Worm (Caenorhabditis elegans): Measurements from ENCODE around the gene R11E3.1.

Gene R11E3.1

DNA sequence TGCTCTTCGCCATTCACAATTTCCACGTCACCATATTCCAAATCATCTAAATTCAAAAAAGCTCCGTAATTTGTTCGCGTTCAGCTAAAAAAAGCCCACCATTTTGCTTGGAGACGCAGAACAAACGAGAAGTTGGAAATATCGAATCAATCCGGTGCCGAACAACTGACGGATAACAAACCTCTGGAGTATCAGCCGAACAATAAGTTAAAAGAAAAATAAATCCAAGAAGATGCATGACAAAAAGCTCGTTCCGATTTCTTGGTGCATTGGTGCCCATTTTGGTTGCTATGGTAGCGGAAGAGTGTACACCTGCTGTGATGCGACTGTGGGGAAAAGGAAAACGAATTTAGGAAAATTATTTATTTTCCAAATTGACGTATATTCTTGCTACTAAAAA lies 42.0 kb upstream of the R11E3.1 start, which contains the start of gene tctn-1:
Gene tctn-1 (minus strand): TSS at position 280 of the 400 bp plus-strand sequence.
- TF ChIP-seq unc-130 (tag; optimal IDR thresholded peaks at IDR 0.05) (peak; percentile 22), snu-23 (GFP tag; optimal IDR thresholded peaks at IDR 0.05) (no peak), nhr-71 (tag; optimal IDR thresholded peaks at IDR 0.05) (peak; percentile 50), rnt-1 (tag; optimal IDR thresholded peaks at IDR 0.05) (peak; percentile 63), ets-5 (GFP tag; IDR thresholded peaks at IDR 0.05) (no peak), lir-3 (tag; optimal IDR thresholded peaks at IDR 0.05; ENCODE audit: poor library complexity) (no peak), ces-1 (GFP tag; optimal IDR thresholded peaks at IDR 0.05) (no peak), nhr-85 (tag) (peak; percentile 55), lin-39 (tag; optimal IDR thresholded peaks at IDR 0.05) (no peak), pag-3 (tag; optimal IDR thresholded peaks at IDR 0.05; ENCODE audit: borderline replicate concordance, insufficient read depth) (no peak), mef-2 (tag; optimal IDR thresholded peaks at IDR 0.05) (no peak), fos-1 (tag; optimal IDR thresholded peaks at IDR 0.05) (no peak), lin-13 (GFP tag; optimal IDR thresholded peaks at IDR 0.05) (no peak), vab-15 (tag; optimal IDR thresholded peaks at IDR 0.05) (no peak), lsy-2 (tag; optimal IDR thresholded peaks at IDR 0.05) (peak; percentile 43 to 51), sptf-1 (tag; optimal IDR thresholded peaks at IDR 0.05) (no peak), swsn-7 (tag; optimal IDR thresholded peaks at IDR 0.05) (peak; percentile 2), efl-1 (optimal IDR thresholded peaks at IDR 0.05) (no peak), efl-1 (GFP tag; optimal IDR thresholded peaks at IDR 0.05 in 1 of 2) (peak in 1 of 2 experiments; percentile 35), nhr-20 (tag; optimal IDR thresholded peaks at IDR 0.05) (peak; percentile 20), unc-86 (tag; optimal IDR thresholded peaks at IDR 0.05) (no peak), fkh-10 (GFP tag; optimal IDR thresholded peaks at IDR 0.05) (no peak), nhr-237 (tag; optimal IDR thresholded peaks at IDR 0.05) (no peak), unc-62 (GFP tag; optimal IDR thresholded peaks at IDR 0.05) (no peak)

DNA sequence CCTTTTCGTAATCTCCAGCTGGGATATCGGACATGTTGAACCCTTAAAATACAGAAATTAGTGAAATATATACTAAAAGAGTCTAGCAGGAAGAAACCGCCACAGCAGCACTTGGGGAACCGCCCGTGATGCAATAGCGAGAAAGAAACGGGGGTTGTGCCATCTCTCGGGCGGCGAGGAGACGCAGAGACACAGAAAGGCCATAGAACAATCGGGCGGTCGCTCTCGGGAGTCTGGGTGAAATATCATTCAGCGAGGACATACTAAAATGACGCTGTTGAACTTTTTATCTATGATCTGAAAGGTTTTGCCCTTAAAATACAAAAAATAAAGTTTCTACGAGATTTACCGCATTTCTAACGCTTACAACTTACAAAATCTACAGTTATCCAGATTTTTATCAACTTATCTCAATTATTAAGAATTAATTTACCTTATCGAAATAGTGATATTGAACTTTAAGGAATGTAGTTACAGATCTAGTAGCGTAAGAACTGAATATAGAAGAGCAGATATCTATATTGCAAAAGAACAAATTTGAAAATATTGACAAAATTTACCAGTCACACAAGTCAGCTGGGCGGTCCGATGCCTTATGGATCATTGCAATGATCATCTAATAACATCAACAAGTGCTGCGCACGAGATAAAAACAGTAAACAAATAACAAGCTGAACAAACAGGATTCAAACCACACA lies 41.0 kb upstream of the R11E3.1 start, which contains the start of gene cyc-2.1:
Gene cyc-2.1 (minus strand): TSS at position 605 of the 698 bp plus-strand sequence.
- TF ChIP-seq jun-1 (tag; optimal IDR thresholded peaks at IDR 0.05) (no peak), egl-27 (tag; optimal IDR thresholded peaks at IDR 0.05) (no peak), elt-2 (tag; optimal IDR thresholded peaks at IDR 0.05) (peak; percentile 28), ama-1 (optimal IDR thresholded peaks at IDR 0.05) (no peak), ceh-8 (GFP tag; optimal IDR thresholded peaks at IDR 0.05) (no peak), F16B12.6 (tag; optimal IDR thresholded peaks at IDR 0.05) (no peak), nhr-47 (tag; optimal IDR thresholded peaks at IDR 0.05) (peak; percentile 38), elt-3 (tag; optimal IDR thresholded peaks at IDR 0.05) (peak in 2 of 6 experiments; percentile 12 to 38), alr-1 (tag; optimal IDR thresholded peaks at IDR 0.05; ENCODE audit: borderline replicate concordance) (no peak), ceh-88 (GFP tag; IDR thresholded peaks at IDR 0.05) (no peak), mdl-1 (tag; optimal IDR thresholded peaks at IDR 0.05) (peak in 1 of 2 experiments; percentile 37), unc-30 (tag; optimal IDR thresholded peaks at IDR 0.05) (no peak), fkh-4 (tag; optimal IDR thresholded peaks at IDR 0.05; ENCODE audit: borderline replicate concordance) (no peak), nhr-71 (tag; optimal IDR thresholded peaks at IDR 0.05) (peak; percentile 71), irx-1 (tag; optimal IDR thresholded peaks at IDR 0.05) (no peak), ztf-4 (tag; optimal IDR thresholded peaks at IDR 0.05) (peak; percentile 22), nhr-11 (tag; optimal IDR thresholded peaks at IDR 0.05) (no peak), blmp-1 (tag; optimal IDR thresholded peaks at IDR 0.05) (no peak), lin-39 (tag; optimal IDR thresholded peaks at IDR 0.05) (no peak), tbx-2 (tag; optimal IDR thresholded peaks at IDR 0.05) (peak; percentile 58), pag-3 (tag; optimal IDR thresholded peaks at IDR 0.05; ENCODE audit: borderline replicate concordance, insufficient read depth) (no peak), ceh-82 (tag; optimal IDR thresholded peaks at IDR 0.05) (peak in 1 of 3 experiments; percentile 48), vab-15 (tag; optimal IDR thresholded peaks at IDR 0.05) (no peak), sup-37 (GFP tag; optimal IDR thresholded peaks at IDR 0.05) (no peak), mep-1 (tag; optimal IDR thresholded peaks at IDR 0.05) (peak; percentile 55), dsc-1 (tag; optimal IDR thresholded peaks at IDR 0.05) (peak; percentile 21), pqm-1 (tag; optimal IDR thresholded peaks at IDR 0.05) (no peak), ceh-90 (tag; optimal IDR thresholded peaks at IDR 0.05) (no peak), lin-13 (GFP tag; optimal IDR thresholded peaks at IDR 0.05) (peak; percentile 36), nhr-12 (tag; optimal IDR thresholded peaks at IDR 0.05) (no peak), sptf-1 (tag; optimal IDR thresholded peaks at IDR 0.05) (no peak), ets-5 (GFP tag; IDR thresholded peaks at IDR 0.05) (no peak), skn-1 (tag; optimal IDR thresholded peaks at IDR 0.05) (peak; percentile 29), C34B4.2 (tag; optimal IDR thresholded peaks at IDR 0.05) (no peak)
